Fruit fly (Drosophila melanogaster) whole organism, embryonic: ENCODE results near the gene CG9503.
A peak's percentile ranks its signal among the peaks of the same experiment; 100 is the strongest.

ENCODE experiments used
- Blimp-1 ChIP-seq: fragments of 200-800 bp; sonication (Bioruptor generic); optimal IDR thresholded peaks from 3 replicates; lab custom pipeline; 2018; ENCODE audit warnings: missing biosample characterization, missing genetic modification characterization, mild to moderate bottlenecking, moderate library complexity, missing genetic modification reagents
- BtbVII ChIP-seq: fragments of 200-800 bp; sonication (Bioruptor generic); optimal IDR thresholded peaks from 3 replicates; lab custom pipeline; 2017; ENCODE audit warnings: missing biosample characterization, mild to moderate bottlenecking, missing genetic modification characterization
- CG10462 ChIP-seq: fragments of 200-800 bp; sonication (Bioruptor generic); optimal IDR thresholded peaks from 2 replicates; lab custom pipeline; 2016; ENCODE audit warnings: missing biosample characterization, missing genetic modification characterization
- CG10979 ChIP-seq: fragments of 200-800 bp; sonication (Bioruptor generic); optimal IDR thresholded peaks from 2 replicates; lab custom pipeline; 2018; ENCODE audit warnings: missing biosample characterization, mild to moderate bottlenecking, missing genetic modification characterization, moderate library complexity
- CG11093 ChIP-seq: fragments of 200-800 bp; sonication (Bioruptor generic); IDR thresholded peaks from 3 replicates; pipeline ENCODE4 v1.3.6; 2022; ENCODE audit warnings: missing biosample characterization, missing genetic modification characterization
- CG11456 ChIP-seq: fragments of 200-800 bp; sonication (Bioruptor generic); IDR thresholded peaks from 3 replicates; pipeline ENCODE4 v1.3.6; 2022; ENCODE audit warnings: missing biosample characterization, missing genetic modification characterization
- CG1233 ChIP-seq: fragments of 200-800 bp; sonication (Bioruptor generic); optimal IDR thresholded peaks from 4 replicates; lab custom pipeline; 2018; ENCODE audit warnings: missing biosample characterization, mild to moderate bottlenecking, missing genetic modification characterization
- CG17361 ChIP-seq: fragments of 200-800 bp; sonication (Bioruptor generic); IDR thresholded peaks from 3 replicates; pipeline ENCODE4 v1.3.6; 2022; ENCODE audit warnings: missing biosample characterization, missing genetic modification characterization
- CG17912 ChIP-seq: fragments of 200-800 bp; sonication (Bioruptor generic); optimal IDR thresholded peaks from 2 replicates; lab custom pipeline; 2018; ENCODE audit warnings: missing biosample characterization, mild to moderate bottlenecking, missing genetic modification characterization
- CG1832 ChIP-seq: fragments of 200-800 bp; sonication (Bioruptor generic); optimal IDR thresholded peaks from 2 replicates; lab custom pipeline; 2017; ENCODE audit warnings: missing biosample characterization, mild to moderate bottlenecking, missing genetic modification characterization, inconsistent platforms
- CG2712 ChIP-seq: fragments of 200-800 bp; optimal IDR thresholded peaks from 3 replicates; lab custom pipeline; 2019; ENCODE audit warnings: missing biosample characterization, mild to moderate bottlenecking, missing genetic modification characterization, moderate library complexity
- CG4360 ChIP-seq: fragments of 200-800 bp; sonication (Bioruptor generic); IDR thresholded peaks from 2 replicates; pipeline ENCODE4 v1.3.6; 2022; ENCODE audit warnings: missing biosample characterization, missing genetic modification characterization
- CG8388 ChIP-seq: fragments of 200-800 bp; sonication (Bioruptor generic); optimal IDR thresholded peaks from 2 replicates; lab custom pipeline; 2019; ENCODE audit warnings: missing biosample characterization, mild to moderate bottlenecking, missing genetic modification characterization, moderate library complexity
- CTCF ChIP-seq: fragments of 200-800 bp; sonication (Bioruptor generic); optimal IDR thresholded peaks from 2 replicates; lab custom pipeline; 2017; ENCODE audit warnings: missing biosample characterization, mild to moderate bottlenecking, missing genetic modification characterization, moderate library complexity
- Deaf1 ChIP-seq: fragments of 200-800 bp; optimal IDR thresholded peaks from 3 replicates; lab custom pipeline; 2019; ENCODE audit warnings: missing biosample characterization, mild to moderate bottlenecking, missing genetic modification characterization, moderate library complexity
- Dip3 ChIP-seq: fragments of 200-800 bp; sonication (Bioruptor generic); optimal IDR thresholded peaks from 3 replicates; lab custom pipeline; 2016; ENCODE audit warnings: missing biosample characterization, missing genetic modification characterization
- Fer3 ChIP-seq: fragments of 200-800 bp; sonication (Bioruptor generic); optimal IDR thresholded peaks from 2 replicates; lab custom pipeline; 2018; ENCODE audit warnings: missing biosample characterization, mild to moderate bottlenecking, missing genetic modification characterization, moderate library complexity
- Gsc ChIP-seq: fragments of 200-800 bp; sonication (Bioruptor generic); IDR thresholded peaks from 2 replicates; pipeline ENCODE4 v1.3.6; 2022; ENCODE audit warnings: missing biosample characterization, missing genetic modification characterization
- Hmx ChIP-seq: fragments of 200-800 bp; sonication (Bioruptor generic); optimal IDR thresholded peaks from 2 replicates; lab custom pipeline; 2016; ENCODE audit warnings: missing biosample characterization, missing genetic modification characterization
- Hr39 ChIP-seq: fragments of >200 bp; optimal IDR thresholded peaks from 2 replicates; lab custom pipeline; 2017
- Jarid2 ChIP-seq: fragments of 200-800 bp; sonication (Bioruptor generic); optimal IDR thresholded peaks from 3 replicates; lab custom pipeline; 2017; ENCODE audit warnings: mild to moderate bottlenecking, missing biosample characterization, missing genetic modification reagents, missing genetic modification characterization
- Med ChIP-seq: fragments of 200-800 bp; sonication (Bioruptor generic); peaks from one replicate; lab custom pipeline; 2016; ENCODE audit warnings: missing biosample characterization, missing genetic modification characterization, mild to moderate bottlenecking, inconsistent platforms, moderate library complexity
- Meics ChIP-seq: fragments of 200-800 bp; sonication (Bioruptor generic); optimal IDR thresholded peaks from 2 replicates; lab custom pipeline; 2017; ENCODE audit warnings: missing biosample characterization, mild to moderate bottlenecking, missing genetic modification characterization
- NFAT ChIP-seq: fragments of 200-800 bp; sonication (Bioruptor generic); IDR thresholded peaks from 2 replicates; pipeline ENCODE4 v1.3.6; 2022; ENCODE audit warnings: missing biosample characterization, missing genetic modification characterization
- Oaz ChIP-seq: fragments of 200-800 bp; sonication (Bioruptor generic); IDR thresholded peaks from 2 replicates; pipeline ENCODE4 v1.3.6; 2022; ENCODE audit warnings: missing biosample characterization, missing genetic modification characterization
- Optix ChIP-seq: fragments of 200-800 bp; sonication (Bioruptor generic); IDR thresholded peaks from 3 replicates; pipeline ENCODE4 v1.3.6; 2022; ENCODE audit warnings: missing biosample characterization, missing genetic modification characterization
- Sry-β ChIP-seq: fragments of 200-800 bp; sonication (Bioruptor generic); optimal IDR thresholded peaks from 2 replicates; lab custom pipeline; 2018; ENCODE audit warnings: missing biosample characterization, mild to moderate bottlenecking, missing genetic modification characterization, moderate library complexity
- Trl ChIP-seq, 3 experiments: fragments of >200 bp in 2 of 3; fragments of 200-800 bp in 1 of 3; sonication (Bioruptor generic) in 1 of 3; optimal IDR thresholded peaks; 2 replicates in 1 of 3; 3 replicates in 2 of 3; lab custom pipeline; 2016 to 2017; ENCODE audit warnings: missing biosample characterization in 1 of 3, missing genetic modification characterization in 1 of 3
- aop ChIP-seq: fragments of 200-800 bp; sonication (Bioruptor generic); IDR thresholded peaks from 2 replicates; pipeline ENCODE4 v1.3.6; 2022; ENCODE audit warnings: missing biosample characterization, missing genetic modification characterization
- ara ChIP-seq: fragments of 200-800 bp; sonication (Bioruptor generic); IDR thresholded peaks from 2 replicates; pipeline ENCODE4 v1.3.6; 2022; ENCODE audit warnings: missing biosample characterization, missing genetic modification characterization
- az2 ChIP-seq: fragments of 200-800 bp; sonication (Bioruptor generic); optimal IDR thresholded peaks from 3 replicates; lab custom pipeline; 2016; ENCODE audit warnings: missing biosample characterization, missing genetic modification characterization
- bsh ChIP-seq, 2 experiments: fragments of 200-800 bp; sonication (Bioruptor generic); optimal IDR thresholded peaks; 2 replicates each; lab custom pipeline; 2017 to 2018; ENCODE audit warnings: mild to moderate bottlenecking in 2 of 2, missing biosample characterization in 2 of 2, missing genetic modification characterization in 2 of 2, moderate library complexity in 1 of 2
- btn ChIP-seq: fragments of 200-800 bp; sonication (Bioruptor generic); optimal IDR thresholded peaks from 2 replicates; lab custom pipeline; 2016; ENCODE audit warnings: missing biosample characterization, missing genetic modification characterization
- cad ChIP-seq: fragments of >200 bp; optimal IDR thresholded peaks from 2 replicates; lab custom pipeline; 2017; ENCODE audit warnings: missing biosample characterization, missing genetic modification characterization
- caup ChIP-seq: fragments of 200-800 bp; sonication (Bioruptor generic); optimal IDR thresholded peaks from 3 replicates; lab custom pipeline; 2017; ENCODE audit warnings: missing biosample characterization, mild to moderate bottlenecking, missing genetic modification characterization, moderate library complexity; ENCODE audit not compliant: severe bottlenecking
- cg ChIP-seq: fragments of 200-800 bp; sonication (Bioruptor generic); optimal IDR thresholded peaks from 3 replicates; lab custom pipeline; 2019; ENCODE audit warnings: missing biosample characterization, mild to moderate bottlenecking, missing genetic modification characterization, moderate library complexity
- chn ChIP-seq: fragments of 200-800 bp; sonication (Bioruptor generic); optimal IDR thresholded peaks from 2 replicates; lab custom pipeline; 2016; ENCODE audit warnings: missing biosample characterization, missing genetic modification characterization
- crol ChIP-seq: fragments of 200-800 bp; sonication (Bioruptor generic); IDR thresholded peaks from 2 replicates; pipeline ENCODE4 v1.3.6; 2022; ENCODE audit warnings: missing biosample characterization, missing genetic modification characterization
- cwo ChIP-seq: fragments of 200-800 bp; sonication (Bioruptor generic); optimal IDR thresholded peaks from 3 replicates; lab custom pipeline; 2017; ENCODE audit warnings: missing biosample characterization, missing genetic modification characterization, mild to moderate bottlenecking, moderate library complexity, missing genetic modification reagents
- fru ChIP-seq: fragments of >200 bp; optimal IDR thresholded peaks from 2 replicates; lab custom pipeline; 2017
- fu2 ChIP-seq: fragments of 200-800 bp; sonication (Bioruptor generic); optimal IDR thresholded peaks from 2 replicates; lab custom pipeline; 2016; ENCODE audit warnings: missing biosample characterization, missing genetic modification characterization
- gsb ChIP-seq: fragments of 200-800 bp; sonication (Bioruptor generic); IDR thresholded peaks from 2 replicates; pipeline ENCODE4 v1.3.6; 2022; ENCODE audit warnings: missing biosample characterization, missing genetic modification characterization
- jigr1 ChIP-seq: fragments of 200-800 bp; sonication (Bioruptor generic); IDR thresholded peaks from 3 replicates; pipeline ENCODE4 v1.3.6; 2022; ENCODE audit warnings: missing biosample characterization, missing genetic modification characterization
- klu ChIP-seq: fragments of 200-800 bp; sonication (Bioruptor generic); IDR thresholded peaks from 2 replicates; pipeline ENCODE4 v1.3.6; 2022; ENCODE audit warnings: missing biosample characterization, missing genetic modification characterization
- kni ChIP-seq: fragments of 200-800 bp; sonication (Bioruptor generic); optimal IDR thresholded peaks from 3 replicates; lab custom pipeline; 2017; ENCODE audit warnings: mild to moderate bottlenecking, missing biosample characterization, missing genetic modification reagents, missing genetic modification characterization
- knrl ChIP-seq: fragments of 200-800 bp; sonication (Bioruptor generic); IDR thresholded peaks from 3 replicates; pipeline ENCODE4 v1.3.6; 2022; ENCODE audit warnings: missing biosample characterization, missing genetic modification characterization; ENCODE audit not compliant: partially characterized antibody
- lbe ChIP-seq: fragments of 200-800 bp; sonication (Bioruptor generic); optimal IDR thresholded peaks from 2 replicates; lab custom pipeline; 2016; ENCODE audit warnings: missing biosample characterization, mild to moderate bottlenecking, missing genetic modification characterization
- sna ChIP-seq: fragments of 200-800 bp; sonication (Bioruptor generic); IDR thresholded peaks from 2 replicates; pipeline ENCODE4 v1.3.6; 2022; ENCODE audit warnings: missing biosample characterization, missing genetic modification characterization; ENCODE audit not compliant: partially characterized antibody
- ttk ChIP-seq: fragments of 200-800 bp; sonication (Bioruptor generic); IDR thresholded peaks from 2 replicates; pipeline ENCODE4 v2.1.2; 2022; ENCODE audit warnings: missing biosample characterization, missing genetic modification characterization
- unpg ChIP-seq: fragments of 200-800 bp; sonication (Bioruptor generic); optimal IDR thresholded peaks from 3 replicates; lab custom pipeline; 2018; ENCODE audit warnings: missing biosample characterization, mild to moderate bottlenecking, missing genetic modification characterization, moderate library complexity
- zfh1 ChIP-seq: fragments of 200-800 bp; sonication (Bioruptor generic); IDR thresholded peaks from 3 replicates; pipeline ENCODE4 v1.3.6; 2022; ENCODE audit warnings: missing biosample characterization, missing genetic modification characterization

CG9503 gene

DNA sequence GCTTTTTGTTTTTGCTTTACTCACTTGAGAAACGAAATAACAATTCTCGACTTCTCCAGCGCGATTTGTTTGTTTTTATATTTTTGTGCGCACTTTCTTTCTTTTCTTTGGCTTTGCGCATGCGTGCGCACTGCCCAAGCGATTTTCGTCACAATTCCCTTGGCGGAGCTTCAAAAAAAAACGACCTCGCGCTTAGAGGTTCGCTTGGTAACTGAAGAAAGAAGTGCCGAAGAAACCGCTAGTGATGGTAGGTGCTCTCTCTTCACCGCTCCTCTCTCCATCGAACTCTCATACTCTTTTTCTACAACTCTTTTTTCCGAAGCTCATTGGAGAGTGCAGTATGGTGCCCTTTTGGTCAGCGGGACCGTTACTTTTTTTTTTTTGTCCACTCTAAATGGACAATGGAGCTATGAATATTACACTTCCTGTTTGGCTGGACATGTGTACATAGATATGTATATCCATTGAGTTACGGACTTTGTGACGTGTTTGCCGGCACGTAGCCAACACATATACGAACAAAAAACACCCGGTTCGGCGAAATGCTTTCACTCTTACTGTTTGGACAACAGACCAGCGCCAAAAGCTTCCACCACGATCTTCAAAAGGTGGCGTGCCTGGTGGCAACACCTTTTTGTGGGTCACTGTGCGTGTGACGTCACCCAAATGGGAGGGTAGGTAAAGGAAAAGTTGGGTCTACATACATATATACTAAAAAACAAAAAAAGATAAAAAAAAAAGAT, at the start of gene CG9503:
CG9503 (minus strand) TSS at position 217 of the 743 bp plus-strand sequence.
- TF ChIP-seq Sry-β (GFP tag; lab: Kevin White, UChicago) (no peak), Blimp-1 (GFP tag; lab: Kevin White, UChicago) (peak; percentile 74), Med (GFP tag; lab: Kevin White, UChicago) (peak; percentile 5), klu (GFP tag; lab: Robert Waterston, UW) (no peak), knrl (0 out of 3 replicates have a peak, but pooled peaks have one; percentile 8), fru (lab: Kevin White, UChicago) (no peak), CG17912 (no peak), CG4360 (GFP tag; lab: Robert Waterston, UW) (no peak), cwo (GFP tag; lab: Kevin White, UChicago) (no peak), Gsc (no peak), CG17361 (GFP tag; lab: Robert Waterston, UW) (no peak), BtbVII (GFP tag; lab: Kevin White, UChicago) (no peak), chn (GFP tag; lab: Kevin White, UChicago) (no peak), ara (GFP tag; lab: Robert Waterston, UW) (no peak), kni (GFP tag; lab: Kevin White, UChicago) (peak; percentile 60), Fer3 (tag; lab: Kevin White, UChicago) (no peak), gsb (GFP tag; lab: Robert Waterston, UW) (no peak), zfh1 (GFP tag; lab: Robert Waterston, UW) (no peak), unpg (GFP tag; lab: Kevin White, UChicago) (no peak), CG8388 (GFP tag; lab: Kevin White, UChicago) (peak; percentile 70), Optix (no peak), caup (GFP tag; lab: Kevin White, UChicago) (no peak), CG1832 (GFP tag; lab: Kevin White, UChicago) (no peak), aop (GFP tag; lab: Robert Waterston, UW) (no peak), CTCF (peak; percentile 21), Oaz (no peak), crol (GFP tag; lab: Robert Waterston, UW) (peak; percentile 27; the same call in 1 of the 2 replicates), Jarid2 (peak; percentile 67), Meics (peak; percentile 67), NFAT (GFP tag; lab: Robert Waterston, UW) (no peak), Dip3 (GFP tag; lab: Kevin White, UChicago) (no peak), Deaf1 (tag; lab: Kevin White, UChicago) (peak; percentile 9), Trl (optimal IDR thresholded peaks at IDR 0.05; lab: Kevin White, UChicago) (peak in 1 of 2 experiments; percentile 50), Trl (GFP tag; optimal IDR thresholded peaks at IDR 0.05; lab: Kevin White, UChicago) (no peak), az2 (GFP tag; lab: Kevin White, UChicago) (no peak)

DNA sequence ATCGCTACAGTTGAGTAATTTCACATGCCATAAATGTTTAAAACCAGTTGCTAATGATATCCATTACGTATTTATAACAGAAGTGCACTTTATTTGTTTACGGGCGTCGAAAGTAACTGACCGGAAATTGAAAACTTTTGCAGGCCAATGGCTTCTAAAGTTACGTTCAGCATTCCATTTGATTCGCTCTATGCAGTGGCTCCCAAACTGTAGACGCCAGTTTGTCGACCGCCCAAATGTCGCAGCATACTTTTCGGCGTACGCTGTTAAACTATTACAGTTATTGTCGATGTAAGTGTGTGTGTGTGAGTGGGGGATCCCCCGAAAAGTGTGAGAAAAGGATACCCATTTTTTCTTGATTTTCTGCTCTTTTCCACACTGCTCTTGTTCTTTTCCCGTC, 37.6 kb upstream of the CG9503 start:
- no peak for TF ChIP-seq CG2712 (tag; lab: Kevin White, UChicago)
- TF ChIP-seq fu2 (GFP tag; lab: Kevin White, UChicago) = no peak
- no peak for TF ChIP-seq Hmx (GFP tag; lab: Kevin White, UChicago)
- TF ChIP-seq cg (GFP tag; lab: Kevin White, UChicago) = peak; percentile 46
- TF ChIP-seq lbe (GFP tag; lab: Kevin White, UChicago) = no peak
- no peak for TF ChIP-seq caup (GFP tag; lab: Kevin White, UChicago)
- no peak for TF ChIP-seq CG11456 (GFP tag; lab: Robert Waterston, UW)
- TF ChIP-seq CTCF = peak; percentile 5
- no peak for TF ChIP-seq Hr39 (lab: Kevin White, UChicago)
- TF ChIP-seq chn (GFP tag; lab: Kevin White, UChicago) = no peak
- TF ChIP-seq CG1233 (GFP tag; lab: Kevin White, UChicago) = no peak
- no peak for TF ChIP-seq CG10462 (GFP tag; lab: Kevin White, UChicago)
- TF ChIP-seq btn (GFP tag; lab: Kevin White, UChicago) = no peak
- no peak for TF ChIP-seq Blimp-1 (GFP tag; lab: Kevin White, UChicago)
- no peak for TF ChIP-seq jigr1 (GFP tag; lab: Robert Waterston, UW)
- TF ChIP-seq cad (GFP tag; lab: Kevin White, UChicago) = peak; percentile 69
- no peak for TF ChIP-seq CG11093 (GFP tag; lab: Robert Waterston, UW)
- TF ChIP-seq ttk = no peak
- TF ChIP-seq bsh (GFP tag; optimal IDR thresholded peaks at IDR 0.05; lab: Kevin White, UChicago) = no peak
- TF ChIP-seq CG10979 = no peak
- no peak for TF ChIP-seq sna (GFP tag; lab: Robert Waterston, UW)
